Worm (Caenorhabditis elegans) whole organism, L4 larva: ENCODE data around the gene T20G5.9.

Experiments used
- ZK546.5 ChIP-seq, 2 experiments: sonication (generic microtip); optimal IDR thresholded peaks; 2 replicates each; lab custom pipeline; 2017; ENCODE audit warnings: missing biosample characterization in 2 of 2, missing genetic modification characterization in 2 of 2
- ceh-62 ChIP-seq: sonication (generic microtip); optimal IDR thresholded peaks from 2 replicates; lab custom pipeline; 2017; ENCODE audit warnings: missing biosample characterization, missing genetic modification characterization
- daf-8 ChIP-seq: fragments of 200-800 bp; sonication (Bioruptor generic); IDR thresholded peaks from 2 replicates; pipeline ENCODE4 v1.3.6; 2022; ENCODE audit warnings: missing genetic modification characterization, missing compliant biosample characterization
- fkh-10 ChIP-seq: fragments of 150-350 bp; optimal IDR thresholded peaks from 2 replicates; lab custom pipeline; 2014; ENCODE audit warnings: missing biosample characterization, missing genetic modification reagents, missing genetic modification characterization
- lin-39 ChIP-seq: fragments of 150-350 bp; optimal IDR thresholded peaks from 2 replicates; lab custom pipeline; 2014; ENCODE audit warnings: missing biosample characterization, missing genetic modification reagents, missing genetic modification characterization
- mdl-1 ChIP-seq, 2 experiments: fragments of 150-350 bp in 1 of 2; sonication (generic microtip) in 1 of 2; optimal IDR thresholded peaks; 2 replicates each; lab custom pipeline; 2014 to 2017; ENCODE audit warnings: missing biosample characterization in 2 of 2, missing genetic modification characterization in 2 of 2
- mxl-3 ChIP-seq: fragments of 200-800 bp; sonication (Bioruptor generic); optimal IDR thresholded peaks from 2 replicates; lab custom pipeline; 2018; ENCODE audit warnings: mild to moderate bottlenecking, missing genetic modification characterization, missing compliant biosample characterization
- nhr-102 ChIP-seq: sonication (generic microtip); optimal IDR thresholded peaks from 2 replicates; lab custom pipeline; 2016; ENCODE audit warnings: mild to moderate bottlenecking, missing genetic modification characterization, moderate library complexity, missing compliant biosample characterization
- pha-4 ChIP-seq, 2 experiments: fragments of 150-350 bp in 1 of 2; fragments of 200-800 bp in 1 of 2; sonication (Bioruptor generic) in 1 of 2; IDR thresholded peaks in 1 of 2; optimal IDR thresholded peaks in 1 of 2; 2 replicates each; pipeline versions ENCODE4 v1.3.6 to Lab custom; 2014 to 2022; ENCODE audit warnings: missing genetic modification characterization in 2 of 2, missing genetic modification reagents in 2 of 2, missing biosample characterization in 1 of 2, missing compliant biosample characterization in 1 of 2
- pqm-1 ChIP-seq: sonication (generic microtip); optimal IDR thresholded peaks from 2 replicates; lab custom pipeline; 2017; ENCODE audit warnings: missing biosample characterization, missing genetic modification characterization
- skn-1 ChIP-seq: fragments of 150-350 bp; optimal IDR thresholded peaks from 2 replicates; lab custom pipeline; 2014; ENCODE audit warnings: missing biosample characterization, missing genetic modification characterization
- vab-7 ChIP-seq: fragments of 200-800 bp; sonication (Bioruptor generic); IDR thresholded peaks from 2 replicates; pipeline ENCODE4 v1.3.6; 2022; ENCODE audit warnings: missing genetic modification reagents, missing genetic modification characterization, missing compliant biosample characterization
- zag-1 ChIP-seq: fragments of 150-350 bp; optimal IDR thresholded peaks from 2 replicates; lab custom pipeline; 2014; ENCODE audit warnings: missing biosample characterization, missing genetic modification characterization

DNA sequence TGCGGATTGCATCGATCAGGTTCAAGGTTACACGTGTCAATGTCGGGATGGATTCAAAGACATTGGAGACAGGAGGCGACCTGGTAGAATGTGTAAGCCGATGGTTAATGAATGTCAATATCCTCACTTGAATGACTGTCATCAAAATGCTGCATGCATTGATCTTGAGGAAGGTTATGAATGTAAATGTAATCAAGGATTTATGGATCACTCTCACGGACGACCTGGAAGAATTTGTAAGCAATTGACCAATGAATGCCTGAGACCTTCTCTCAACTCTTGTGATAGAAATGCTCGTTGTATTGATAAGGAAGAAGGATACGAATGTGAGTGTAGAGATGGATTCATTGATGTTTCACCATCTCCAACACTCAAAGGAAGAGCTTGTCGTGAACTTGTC, 31.6 kb upstream of the T20G5.9 start:
- TF ChIP-seq ZK546.5 (tag; optimal IDR thresholded peaks at IDR 0.05; lab: Kevin White, UChicago): no peak
- TF ChIP-seq mdl-1 (tag; optimal IDR thresholded peaks at IDR 0.05; lab: Kevin White, UChicago): no peak
- TF ChIP-seq pqm-1 (tag; lab: Kevin White, UChicago): no peak
- no peak for TF ChIP-seq daf-8
- no peak for TF ChIP-seq skn-1 (tag; lab: Kevin White, UChicago)
- TF ChIP-seq pha-4 (GFP tag; IDR thresholded peaks at IDR 0.05; lab: Robert Waterston, UW): no peak
- no peak for TF ChIP-seq pha-4 (tag; optimal IDR thresholded peaks at IDR 0.05; lab: Kevin White, UChicago)
- TF ChIP-seq ceh-62 (tag; lab: Kevin White, UChicago): no peak
- no peak for TF ChIP-seq vab-7 (GFP tag; lab: Robert Waterston, UW)
- TF ChIP-seq fkh-10 (GFP tag; lab: Kevin White, UChicago): no peak
- no peak for TF ChIP-seq mxl-3 (GFP tag; lab: Kevin White, UChicago)
- TF ChIP-seq lin-39 (tag; lab: Kevin White, UChicago): no peak
- TF ChIP-seq nhr-102 (tag; lab: Kevin White, UChicago): no peak
- no peak for TF ChIP-seq zag-1
